Worm (Caenorhabditis elegans) whole organism, mixed stage, embryonic: ENCODE data around the gene pax-3.

Experiments
- ceh-43 ChIP-seq: fragments of 200-800 bp; sonication (Bioruptor generic); optimal IDR thresholded peaks from 2 replicates; lab custom pipeline; 2018; ENCODE audit warnings: mild to moderate bottlenecking, missing genetic modification characterization, moderate library complexity, missing compliant biosample characterization
- hlh-1 ChIP-seq: fragments of 150-350 bp; optimal IDR thresholded peaks from 2 replicates; lab custom pipeline; 2014; ENCODE audit warnings: missing biosample characterization, missing genetic modification reagents, missing genetic modification characterization
- lin-13 ChIP-seq: fragments of 150-350 bp; optimal IDR thresholded peaks from 2 replicates; lab custom pipeline; 2014; ENCODE audit warnings: missing biosample characterization, missing genetic modification characterization
- lin-32 ChIP-seq: fragments of 200-800 bp; sonication (Bioruptor generic); optimal IDR thresholded peaks from 2 replicates; lab custom pipeline; 2018; ENCODE audit warnings: mild to moderate bottlenecking, missing genetic modification characterization, missing compliant biosample characterization

- TF ChIP-seq lin-32 (GFP tag; lab: Kevin White, UChicago) (no peak), hlh-1 (tag; lab: Kevin White, UChicago) (no peak), ceh-43 (GFP tag; lab: Kevin White, UChicago) (no peak), lin-13 (tag; lab: Kevin White, UChicago) (no peak)
Observed at ce11 chrII:10187808-10188207, 41.4 kb downstream of the pax-3 start, which contains the start of gene srd-2.
